Fruit fly (Drosophila melanogaster) whole organism, pupa: ENCODE measurements around the gene H15.

Experiments used
- CG10348 ChIP-seq: fragments of 200-800 bp; sonication (Bioruptor generic); IDR thresholded peaks from 2 replicates; pipeline ENCODE4 v1.3.6; 2022; ENCODE audit warnings: missing biosample characterization, missing genetic modification characterization
- CG12605 ChIP-seq: fragments of 200-800 bp; sonication (Bioruptor generic); IDR thresholded peaks from 2 replicates; pipeline ENCODE4 v1.3.6; 2022; ENCODE audit warnings: missing biosample characterization, missing genetic modification characterization
- CG13204 ChIP-seq: fragments of 200-800 bp; sonication (Bioruptor generic); optimal IDR thresholded peaks from 2 replicates; lab custom pipeline; 2018; ENCODE audit warnings: missing biosample characterization, mild to moderate bottlenecking, missing genetic modification characterization, moderate library complexity
- CG14655 ChIP-seq: fragments of 200-800 bp; sonication (Bioruptor generic); optimal IDR thresholded peaks from 3 replicates; lab custom pipeline; 2017; ENCODE audit warnings: mild to moderate bottlenecking, missing biosample characterization, missing genetic modification reagents, missing genetic modification characterization
- CG15710 ChIP-seq: fragments of 200-800 bp; sonication (Bioruptor generic); optimal IDR thresholded peaks from 2 replicates; lab custom pipeline; 2018; ENCODE audit warnings: missing biosample characterization, mild to moderate bottlenecking, missing genetic modification characterization, moderate library complexity
- CG17806 ChIP-seq: fragments of 200-800 bp; sonication (Bioruptor generic); optimal IDR thresholded peaks from 2 replicates; lab custom pipeline; 2018; ENCODE audit warnings: missing biosample characterization, mild to moderate bottlenecking, missing genetic modification characterization, moderate library complexity
- CG32121 ChIP-seq: fragments of 200-800 bp; sonication (Bioruptor generic); IDR thresholded peaks from 2 replicates; pipeline ENCODE4 v1.3.6; 2022; ENCODE audit warnings: missing biosample characterization, missing genetic modification characterization
- CG34367 ChIP-seq: fragments of 200-800 bp; sonication (Bioruptor generic); optimal IDR thresholded peaks from 2 replicates; lab custom pipeline; 2018; ENCODE audit warnings: missing biosample characterization, mild to moderate bottlenecking, missing genetic modification characterization
- CG4496 ChIP-seq: fragments of 200-800 bp; sonication (Bioruptor generic); IDR thresholded peaks from 3 replicates; pipeline ENCODE4 v1.3.6; 2022; ENCODE audit warnings: missing biosample characterization, missing genetic modification characterization
- CG8159 ChIP-seq: fragments of 200-800 bp; sonication (Bioruptor generic); optimal IDR thresholded peaks from 3 replicates; lab custom pipeline; 2018; ENCODE audit warnings: missing biosample characterization, mild to moderate bottlenecking, missing genetic modification characterization, moderate library complexity
- CG8301 ChIP-seq: fragments of 200-800 bp; sonication (Bioruptor generic); optimal IDR thresholded peaks from 2 replicates; lab custom pipeline; 2018; ENCODE audit warnings: missing biosample characterization, mild to moderate bottlenecking, missing genetic modification characterization
- CG9948 ChIP-seq: fragments of 200-800 bp; sonication (Bioruptor generic); optimal IDR thresholded peaks from 2 replicates; lab custom pipeline; 2018; ENCODE audit warnings: missing biosample characterization, mild to moderate bottlenecking, missing genetic modification characterization, moderate library complexity
- D1 ChIP-seq: fragments of 200-800 bp; sonication (Bioruptor generic); optimal IDR thresholded peaks from 2 replicates; lab custom pipeline; 2018; ENCODE audit warnings: missing biosample characterization, mild to moderate bottlenecking, missing genetic modification characterization, moderate library complexity
- EcR ChIP-seq: fragments of 200-800 bp; sonication (Bioruptor generic); optimal IDR thresholded peaks from 3 replicates; lab custom pipeline; 2019; ENCODE audit warnings: missing biosample characterization, missing genetic modification characterization, mild to moderate bottlenecking, moderate library complexity, missing genetic modification reagents
- Ets98B ChIP-seq: fragments of 200-800 bp; sonication (Bioruptor generic); IDR thresholded peaks from 2 replicates; pipeline ENCODE4 v1.3.6; 2022; ENCODE audit warnings: missing biosample characterization, missing genetic modification characterization
- Pif1A ChIP-seq: fragments of 200-800 bp; sonication (Bioruptor generic); optimal IDR thresholded peaks from 3 replicates; lab custom pipeline; 2016; ENCODE audit warnings: missing biosample characterization, missing genetic modification characterization
- Pif1B ChIP-seq: fragments of 200-800 bp; sonication (Bioruptor generic); optimal IDR thresholded peaks from 3 replicates; lab custom pipeline; 2016; ENCODE audit warnings: missing biosample characterization, missing genetic modification characterization
- Snoo ChIP-seq: fragments of 200-800 bp; sonication (Bioruptor generic); optimal IDR thresholded peaks from 3 replicates; lab custom pipeline; 2017; ENCODE audit warnings: missing biosample characterization, mild to moderate bottlenecking, missing genetic modification characterization, inconsistent platforms
- fd96Ca ChIP-seq: fragments of 200-800 bp; sonication (Bioruptor generic); IDR thresholded peaks from 3 replicates; pipeline ENCODE4 v1.3.6; 2022; ENCODE audit warnings: missing biosample characterization, missing genetic modification characterization
- gl ChIP-seq: fragments of 200-800 bp; sonication (Bioruptor generic); optimal IDR thresholded peaks from 2 replicates; lab custom pipeline; 2018; ENCODE audit warnings: missing biosample characterization, mild to moderate bottlenecking, missing genetic modification characterization
- rn ChIP-seq: fragments of 200-800 bp; sonication (Bioruptor generic); IDR thresholded peaks from 2 replicates; pipeline ENCODE4 v1.3.6; 2022; ENCODE audit warnings: missing biosample characterization, missing genetic modification characterization

Gene H15

DNA sequence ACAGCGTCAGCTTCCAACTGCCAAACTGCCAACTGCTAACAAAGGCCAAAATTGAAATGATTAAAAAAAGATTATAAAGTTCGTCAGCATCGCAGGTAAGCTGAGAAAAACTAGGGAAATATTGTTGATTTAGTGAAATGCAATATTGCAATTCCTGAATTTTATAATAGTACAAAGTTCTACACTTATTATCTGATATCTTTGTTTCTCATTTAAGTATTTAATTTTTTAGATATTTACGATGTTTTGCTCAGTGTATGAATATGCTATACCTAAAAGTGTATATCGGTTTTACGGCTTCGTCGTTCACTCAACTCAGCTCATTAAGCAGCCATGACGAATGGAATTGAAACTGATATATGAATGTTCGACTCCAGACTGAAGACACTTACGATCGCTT is 10.7 kb upstream of the H15 start:
- no peak for TF ChIP-seq CG13204 (GFP tag; lab: Kevin White, UChicago)
- peak; percentile 44 for TF ChIP-seq Snoo
- TF ChIP-seq CG9948, result peak; percentile 5
- peak; percentile 43 for TF ChIP-seq CG15710
- TF ChIP-seq CG12605, result no peak
- peak; percentile 22 for TF ChIP-seq CG17806
- TF ChIP-seq CG8301 (tag; lab: Kevin White, UChicago), result no peak
- TF ChIP-seq Pif1B (GFP tag; lab: Kevin White, UChicago), result no peak
- peak; percentile 53 for TF ChIP-seq CG8159 (tag; lab: Kevin White, UChicago)
- TF ChIP-seq CG4496 (GFP tag; lab: Robert Waterston, UW), result no peak
- no peak for TF ChIP-seq EcR (GFP tag; lab: Kevin White, UChicago)
- no peak for TF ChIP-seq gl (tag; lab: Kevin White, UChicago)

DNA sequence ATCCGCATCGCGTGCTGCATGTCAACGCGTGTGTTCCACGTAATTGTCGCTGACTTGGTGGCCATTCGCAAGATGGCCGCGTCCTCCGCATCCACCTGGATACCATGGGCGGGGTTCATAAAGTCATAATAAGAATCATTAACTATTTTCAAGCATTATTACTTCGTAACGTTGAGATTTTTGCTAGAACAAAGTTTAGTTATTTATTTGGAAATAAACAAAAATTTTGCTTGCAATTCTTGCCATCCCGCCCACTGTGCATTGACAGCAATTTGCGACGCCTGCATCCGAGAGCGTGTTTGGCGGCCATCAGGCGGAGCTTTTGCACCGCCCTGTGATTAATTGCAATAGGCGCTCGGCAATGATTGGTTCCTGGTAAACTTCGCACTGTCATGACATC is 5.7 kb upstream of the H15 start:
- no peak for TF ChIP-seq Ets98B
- no peak for TF ChIP-seq EcR (GFP tag; lab: Kevin White, UChicago)
- TF ChIP-seq fd96Ca (GFP tag; lab: Robert Waterston, UW), result peak; percentile 31; the same call in 1 of the 3 replicates
- no peak for TF ChIP-seq D1 (tag; lab: Kevin White, UChicago)
- TF ChIP-seq Pif1A (GFP tag; lab: Kevin White, UChicago), result peak; percentile 77
- TF ChIP-seq CG12605, result no peak
- TF ChIP-seq CG9948, result peak; percentile 44
- TF ChIP-seq Pif1B (GFP tag; lab: Kevin White, UChicago), result peak; percentile 13
- TF ChIP-seq gl (tag; lab: Kevin White, UChicago), result no peak
- no peak for TF ChIP-seq CG13204 (GFP tag; lab: Kevin White, UChicago)
- TF ChIP-seq CG15710, result peak; percentile 40
- no peak for TF ChIP-seq rn (GFP tag; lab: Robert Waterston, UW)
- TF ChIP-seq CG8159 (tag; lab: Kevin White, UChicago), result peak; percentile 41
- TF ChIP-seq Snoo, result no peak
- TF ChIP-seq CG17806, result peak; percentile 16
- TF ChIP-seq CG8301 (tag; lab: Kevin White, UChicago), result peak; percentile 38
- TF ChIP-seq CG10348 (GFP tag; lab: Robert Waterston, UW), result no peak
- no peak for TF ChIP-seq CG32121
- TF ChIP-seq CG34367, result peak; percentile 9
- peak; percentile 53 for TF ChIP-seq CG14655 (GFP tag; lab: Kevin White, UChicago)
- TF ChIP-seq CG4496 (GFP tag; lab: Robert Waterston, UW), result peak; percentile 57; the same call in 1 of the 3 replicates

DNA sequence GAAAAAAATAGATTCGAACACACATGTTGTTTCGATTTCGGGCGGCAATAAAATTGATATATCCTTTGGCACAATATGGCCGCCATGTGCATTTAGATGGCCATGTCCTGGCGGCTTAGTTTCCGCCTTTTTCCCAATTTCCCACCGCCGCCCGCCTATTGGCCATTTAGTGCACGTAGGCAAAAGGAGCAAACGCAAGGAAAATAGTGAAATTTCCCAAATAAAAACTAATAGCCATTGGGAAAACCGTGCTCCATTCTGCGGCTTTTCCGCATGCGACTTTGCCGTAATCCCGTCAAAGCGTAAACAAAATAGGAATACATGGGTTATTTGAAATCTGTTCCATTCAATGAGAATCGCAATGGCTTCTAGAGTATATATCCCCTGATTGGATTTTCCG is 3.1 kb upstream of the H15 start:
- TF ChIP-seq gl (tag; lab: Kevin White, UChicago) (no peak), Ets98B (no peak), Snoo (no peak), rn (GFP tag; lab: Robert Waterston, UW) (no peak)

- no peak for TF ChIP-seq CG8301 (tag; lab: Kevin White, UChicago)
- no peak for TF ChIP-seq CG10348 (GFP tag; lab: Robert Waterston, UW)
- no peak for TF ChIP-seq CG15710
- TF ChIP-seq fd96Ca (GFP tag; lab: Robert Waterston, UW), result 0 out of 3 replicates have a peak, but pooled peaks have one; percentile 41
- TF ChIP-seq CG12605, result no peak
- no peak for TF ChIP-seq Snoo
- TF ChIP-seq CG17806, result no peak
- no peak for TF ChIP-seq CG14655 (GFP tag; lab: Kevin White, UChicago)
- TF ChIP-seq Pif1A (GFP tag; lab: Kevin White, UChicago), result no peak
- no peak for TF ChIP-seq D1 (tag; lab: Kevin White, UChicago)
- TF ChIP-seq CG13204 (GFP tag; lab: Kevin White, UChicago), result peak; percentile 3
Observed at dm6 chr2L:5406958-5407357, 2.9 kb downstream of the H15 start.

dm6 chr2L:5410323-5410722 is 6.2 kb downstream of the H15 start:
- no peak for TF ChIP-seq CG14655 (GFP tag; lab: Kevin White, UChicago)
- no peak for TF ChIP-seq CG10348 (GFP tag; lab: Robert Waterston, UW)
- no peak for TF ChIP-seq CG13204 (GFP tag; lab: Kevin White, UChicago)
- no peak for TF ChIP-seq fd96Ca (GFP tag; lab: Robert Waterston, UW)
- TF ChIP-seq CG4496 (GFP tag; lab: Robert Waterston, UW), result no peak
- TF ChIP-seq gl (tag; lab: Kevin White, UChicago), result no peak
- TF ChIP-seq D1 (tag; lab: Kevin White, UChicago), result no peak
- TF ChIP-seq CG15710, result no peak
- TF ChIP-seq CG9948, result no peak
- TF ChIP-seq Ets98B, result no peak
- TF ChIP-seq CG34367, result no peak
- no peak for TF ChIP-seq CG8301 (tag; lab: Kevin White, UChicago)

DNA sequence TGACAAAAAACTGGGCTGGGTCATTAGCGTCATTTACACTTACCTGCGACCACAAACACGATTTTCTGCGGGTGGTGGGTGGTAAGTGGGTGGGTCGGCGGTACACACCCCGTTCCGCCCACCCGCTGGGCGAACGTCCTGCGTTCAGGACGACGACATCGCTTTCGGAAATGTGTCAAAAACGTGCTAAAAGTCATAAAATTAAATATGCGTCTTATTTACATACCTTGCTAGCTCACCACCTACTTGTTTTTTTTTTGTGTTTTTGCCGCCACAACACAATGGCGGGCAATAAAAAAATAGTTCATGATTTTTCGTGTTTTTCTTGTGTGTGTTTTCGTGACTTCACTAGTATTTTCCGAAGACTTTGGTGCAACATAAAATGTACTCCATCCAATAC is 8.5 kb downstream of the H15 start:
- TF ChIP-seq Pif1B (GFP tag; lab: Kevin White, UChicago), result no peak
- no peak for TF ChIP-seq CG17806
- TF ChIP-seq D1 (tag; lab: Kevin White, UChicago), result no peak
- no peak for TF ChIP-seq Ets98B
- TF ChIP-seq CG10348 (GFP tag; lab: Robert Waterston, UW), result no peak

DNA sequence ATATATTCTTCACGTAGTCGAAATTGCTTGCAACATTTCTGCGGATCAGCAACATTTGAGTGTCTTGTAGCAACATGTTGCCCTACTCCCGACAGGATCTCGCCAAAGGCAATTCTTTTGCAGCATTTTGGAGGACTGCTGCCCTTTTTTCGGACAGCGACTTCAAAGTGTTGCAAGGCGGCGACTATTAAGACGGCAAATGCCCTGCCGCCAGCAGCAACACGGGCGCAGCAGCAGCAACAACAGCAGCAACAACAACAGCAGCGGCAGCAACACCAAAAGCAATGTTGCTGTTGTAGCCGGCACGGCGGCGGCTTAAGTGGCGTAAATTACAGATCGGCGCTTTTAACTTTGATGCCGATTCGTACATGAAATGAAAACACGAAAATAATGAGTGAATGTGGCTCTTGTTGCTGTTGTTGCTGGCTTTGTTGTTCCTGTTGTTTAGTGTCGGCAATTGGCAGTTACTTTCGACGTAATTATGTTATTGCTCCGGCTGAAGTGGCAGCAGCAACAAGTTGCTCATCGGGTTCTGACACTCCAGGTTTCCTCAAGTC is 10.6 kb downstream of the H15 start:
- TF ChIP-seq Snoo (no peak), Pif1A (GFP tag; lab: Kevin White, UChicago) (no peak), rn (GFP tag; lab: Robert Waterston, UW) (no peak), D1 (tag; lab: Kevin White, UChicago) (no peak), gl (tag; lab: Kevin White, UChicago) (no peak), CG14655 (GFP tag; lab: Kevin White, UChicago) (no peak)
